Worm (Caenorhabditis elegans): Measurements from ENCODE around the gene inx-7.

Gene inx-7

ce11 chrIV:5973947-5974495, 27.6 kb upstream of the inx-7 start:
- TF ChIP-seq F13C5.2 (tag; optimal IDR thresholded peaks at IDR 0.05): peak; percentile 33
- peak; percentile 9 for TF ChIP-seq B0310.2 (tag; optimal IDR thresholded peaks at IDR 0.05)
- peak; percentile 55 for TF ChIP-seq hmg-4 (GFP tag; optimal IDR thresholded peaks at IDR 0.05)
- no peak for TF ChIP-seq hmbx-1 (tag; optimal IDR thresholded peaks at IDR 0.05)
- no peak for TF ChIP-seq ama-1 (optimal IDR thresholded peaks at IDR 0.05)

DNA sequence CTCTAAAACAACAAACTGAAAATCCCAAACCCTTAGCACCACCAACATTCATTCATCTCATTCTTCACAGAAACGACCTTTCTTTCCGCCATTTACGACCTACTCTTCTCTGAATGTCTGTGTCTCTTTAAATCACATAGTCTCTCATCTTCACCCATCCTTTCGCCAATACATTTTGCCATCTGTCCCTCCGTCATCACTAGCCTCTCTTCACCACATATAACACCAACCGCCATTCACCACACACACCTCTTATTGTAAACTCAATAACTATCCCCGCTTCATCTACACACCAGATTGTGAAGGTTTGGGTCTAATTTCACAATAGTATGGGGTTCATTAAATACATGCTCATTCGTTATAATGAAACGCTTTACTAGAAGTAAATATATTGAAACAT, 24.1 kb upstream of the inx-7 start:
- peak; percentile 52; the same call in 1 of the 2 replicates for TF ChIP-seq sea-1 (GFP tag; conservative IDR thresholded peaks at IDR 0.05)
- no peak for TF ChIP-seq B0310.2 (tag; optimal IDR thresholded peaks at IDR 0.05)
- no peak for TF ChIP-seq pes-1 (GFP tag; IDR thresholded peaks at IDR 0.05)
- no peak for TF ChIP-seq hmbx-1 (tag; optimal IDR thresholded peaks at IDR 0.05)
- no peak for TF ChIP-seq ceh-13 (GFP tag; optimal IDR thresholded peaks at IDR 0.05)
- no peak for TF ChIP-seq ets-7 (tag; optimal IDR thresholded peaks at IDR 0.05)

DNA sequence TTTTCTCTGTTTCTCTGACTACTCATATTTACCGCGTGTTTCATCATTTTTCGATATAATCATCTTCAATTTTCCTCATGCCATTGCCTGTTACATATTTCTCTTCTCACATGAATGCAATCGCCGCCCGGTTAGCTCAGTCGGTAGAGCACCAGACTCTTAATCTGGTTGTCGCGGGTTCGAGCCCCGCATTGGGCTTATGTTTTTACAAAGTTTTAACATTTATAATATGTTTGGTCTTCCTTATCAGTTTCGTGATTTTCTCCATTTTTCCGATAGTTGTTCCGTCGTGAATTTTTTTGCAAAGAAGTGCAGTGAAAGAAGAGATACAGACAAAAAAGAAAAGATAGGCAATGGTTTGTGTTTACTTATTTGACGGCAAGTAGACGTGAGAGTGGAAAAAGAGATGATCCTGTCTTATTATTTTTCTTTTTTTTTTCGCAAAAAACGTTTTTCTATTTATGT, 20.6 kb upstream of the inx-7 start:
- TF ChIP-seq F13C5.2 (tag; optimal IDR thresholded peaks at IDR 0.05) (peak; percentile 89), B0310.2 (tag; optimal IDR thresholded peaks at IDR 0.05) (peak; percentile 79), hmbx-1 (tag; optimal IDR thresholded peaks at IDR 0.05) (peak; percentile 70), ets-7 (tag; optimal IDR thresholded peaks at IDR 0.05) (peak; percentile 82), tbx-11 (GFP tag; IDR thresholded peaks at IDR 0.05) (peak; percentile 94), scrt-1 (GFP tag; IDR thresholded peaks at IDR 0.05) (peak; percentile 89), pes-1 (GFP tag; IDR thresholded peaks at IDR 0.05) (peak; percentile 92), flt-1 (GFP tag; IDR thresholded peaks at IDR 0.05) (peak; percentile 89), hmg-4 (GFP tag; optimal IDR thresholded peaks at IDR 0.05) (peak; percentile 94), tra-4 (tag; optimal IDR thresholded peaks at IDR 0.05) (peak; percentile 80), tbx-37 (GFP tag; conservative IDR thresholded peaks at IDR 0.05) (peak; percentile 85), ama-1 (optimal IDR thresholded peaks at IDR 0.05) (no peak), ceh-36 (tag; optimal IDR thresholded peaks at IDR 0.05) (peak; percentile 93), sea-1 (GFP tag; conservative IDR thresholded peaks at IDR 0.05) (peak; percentile 86), aly-1 (tag; optimal IDR thresholded peaks at IDR 0.05) (peak; percentile 88), ceh-13 (GFP tag; optimal IDR thresholded peaks at IDR 0.05) (peak; percentile 83), hnd-1 (tag; optimal IDR thresholded peaks at IDR 0.05) (peak; percentile 83)

DNA sequence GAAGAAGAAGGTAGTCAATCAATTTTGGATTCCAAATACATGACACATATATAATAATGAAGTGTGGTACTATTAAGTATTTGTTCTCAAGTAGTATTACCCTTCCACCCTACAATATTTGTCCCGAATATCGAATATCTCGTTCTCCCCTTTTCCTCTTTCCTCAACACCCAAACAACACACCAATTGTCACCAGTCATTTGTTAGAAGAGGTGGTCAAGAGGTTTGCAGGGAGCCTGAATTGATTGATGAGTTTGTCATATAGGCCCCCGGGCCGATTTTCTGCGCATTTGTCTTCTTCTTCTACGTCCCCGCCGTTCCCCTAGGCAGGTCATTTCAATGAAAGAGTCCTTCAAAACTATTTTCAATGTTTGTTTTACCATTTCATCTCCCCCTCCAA, 17.8 kb upstream of the inx-7 start:
- no peak for TF ChIP-seq tbx-37 (GFP tag; conservative IDR thresholded peaks at IDR 0.05)
- TF ChIP-seq hmg-4 (GFP tag; optimal IDR thresholded peaks at IDR 0.05): peak; percentile 21
- TF ChIP-seq sea-1 (GFP tag; conservative IDR thresholded peaks at IDR 0.05): no peak
- TF ChIP-seq tbx-11 (GFP tag; IDR thresholded peaks at IDR 0.05): no peak
- no peak for TF ChIP-seq ets-7 (tag; optimal IDR thresholded peaks at IDR 0.05)

DNA sequence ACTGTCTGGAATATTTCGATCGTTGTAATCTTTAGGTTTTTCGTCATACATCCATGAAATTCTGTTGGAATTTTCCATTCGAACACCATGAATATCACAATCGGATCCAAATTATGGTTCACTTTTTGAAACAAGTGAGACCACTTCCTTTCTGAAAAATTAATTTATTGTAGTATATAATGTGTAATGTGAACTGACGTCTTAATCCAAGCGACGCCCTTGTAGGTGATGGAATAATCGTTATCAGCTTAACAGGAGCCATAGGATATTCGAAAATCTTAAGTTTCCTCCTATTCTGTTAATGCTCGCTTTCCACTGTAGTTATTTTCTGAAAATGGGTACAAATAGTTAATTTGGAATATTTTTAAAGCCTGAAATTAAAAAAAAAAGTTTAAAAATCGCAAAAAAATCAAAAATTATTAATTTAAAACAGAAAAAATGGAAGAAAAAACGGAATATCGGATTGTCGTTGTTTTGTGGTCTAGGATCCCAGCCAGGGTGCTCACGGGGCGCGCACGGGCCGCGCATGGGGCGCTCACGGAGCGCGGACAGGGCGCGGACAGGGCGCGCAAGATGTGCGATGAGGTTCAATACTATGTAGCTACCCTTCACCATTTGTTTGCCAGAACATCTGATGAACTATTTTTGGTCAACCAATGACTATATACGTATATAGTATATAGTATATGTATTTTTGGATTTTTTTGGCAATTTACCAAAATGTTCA, 15.9 kb upstream of the inx-7 start, which contains the start of gene K02B2.6:
Gene K02B2.6 (minus strand): TSS at position 51 of the 727 bp plus-strand sequence.
- TF ChIP-seq tbx-11 (GFP tag; IDR thresholded peaks at IDR 0.05): no peak
- TF ChIP-seq tra-4 (tag; optimal IDR thresholded peaks at IDR 0.05): no peak
- TF ChIP-seq B0310.2 (tag; optimal IDR thresholded peaks at IDR 0.05): no peak
- no peak for TF ChIP-seq hmbx-1 (tag; optimal IDR thresholded peaks at IDR 0.05)
- no peak for TF ChIP-seq aly-1 (tag; optimal IDR thresholded peaks at IDR 0.05)
- TF ChIP-seq hnd-1 (tag; optimal IDR thresholded peaks at IDR 0.05): no peak
- no peak for TF ChIP-seq flt-1 (GFP tag; IDR thresholded peaks at IDR 0.05)
- TF ChIP-seq scrt-1 (GFP tag; IDR thresholded peaks at IDR 0.05): no peak
- TF ChIP-seq ceh-36 (tag; optimal IDR thresholded peaks at IDR 0.05): no peak
- no peak for TF ChIP-seq tbx-37 (GFP tag; conservative IDR thresholded peaks at IDR 0.05)
- TF ChIP-seq hmg-4 (GFP tag; optimal IDR thresholded peaks at IDR 0.05): no peak
- TF ChIP-seq sea-1 (GFP tag; conservative IDR thresholded peaks at IDR 0.05): no peak
- no peak for TF ChIP-seq ceh-13 (GFP tag; optimal IDR thresholded peaks at IDR 0.05)
- TF ChIP-seq ama-1 (optimal IDR thresholded peaks at IDR 0.05): no peak
- no peak for TF ChIP-seq F13C5.2 (tag; optimal IDR thresholded peaks at IDR 0.05)
- no peak for TF ChIP-seq pes-1 (GFP tag; IDR thresholded peaks at IDR 0.05)
- TF ChIP-seq ets-7 (tag; optimal IDR thresholded peaks at IDR 0.05): no peak

ce11 chrIV:5959951-5960350, 13.5 kb upstream of the inx-7 start:
- TF ChIP-seq ceh-36 (tag; optimal IDR thresholded peaks at IDR 0.05) (no peak), tbx-11 (GFP tag; IDR thresholded peaks at IDR 0.05) (no peak), sea-1 (GFP tag; conservative IDR thresholded peaks at IDR 0.05) (no peak), hmbx-1 (tag; optimal IDR thresholded peaks at IDR 0.05) (no peak), F13C5.2 (tag; optimal IDR thresholded peaks at IDR 0.05) (no peak), ets-7 (tag; optimal IDR thresholded peaks at IDR 0.05) (no peak), hnd-1 (tag; optimal IDR thresholded peaks at IDR 0.05) (no peak), ceh-13 (GFP tag; optimal IDR thresholded peaks at IDR 0.05) (no peak), ama-1 (optimal IDR thresholded peaks at IDR 0.05) (no peak), scrt-1 (GFP tag; IDR thresholded peaks at IDR 0.05) (no peak), flt-1 (GFP tag; IDR thresholded peaks at IDR 0.05) (no peak)

ce11 chrIV:5954743-5955142, 8.3 kb upstream of the inx-7 start:
- TF ChIP-seq tbx-11 (GFP tag; IDR thresholded peaks at IDR 0.05): no peak
- no peak for TF ChIP-seq hmg-4 (GFP tag; optimal IDR thresholded peaks at IDR 0.05)
- TF ChIP-seq sea-1 (GFP tag; conservative IDR thresholded peaks at IDR 0.05): no peak
- TF ChIP-seq ceh-36 (tag; optimal IDR thresholded peaks at IDR 0.05): no peak
- TF ChIP-seq pes-1 (GFP tag; IDR thresholded peaks at IDR 0.05): no peak
- TF ChIP-seq hmbx-1 (tag; optimal IDR thresholded peaks at IDR 0.05): no peak
- TF ChIP-seq tra-4 (tag; optimal IDR thresholded peaks at IDR 0.05): no peak
